Fruit fly (Drosophila melanogaster) Kc167 (cell line): ENCODE measurements around the gene CG9641.

Experiments used
- h ChIP-seq: fragments of >200 bp; optimal IDR thresholded peaks from 3 replicates; lab custom pipeline; 2018; ENCODE audit warnings: missing external identifiers
- insv ChIP-seq: fragments of >200 bp; optimal IDR thresholded peaks from 3 replicates; lab custom pipeline; 2018; ENCODE audit warnings: missing external identifiers
- ttk ChIP-seq: sonication (Bioruptor generic); optimal IDR thresholded peaks from 2 replicates; lab custom pipeline; 2017; ENCODE audit warnings: missing external identifiers

DNA sequence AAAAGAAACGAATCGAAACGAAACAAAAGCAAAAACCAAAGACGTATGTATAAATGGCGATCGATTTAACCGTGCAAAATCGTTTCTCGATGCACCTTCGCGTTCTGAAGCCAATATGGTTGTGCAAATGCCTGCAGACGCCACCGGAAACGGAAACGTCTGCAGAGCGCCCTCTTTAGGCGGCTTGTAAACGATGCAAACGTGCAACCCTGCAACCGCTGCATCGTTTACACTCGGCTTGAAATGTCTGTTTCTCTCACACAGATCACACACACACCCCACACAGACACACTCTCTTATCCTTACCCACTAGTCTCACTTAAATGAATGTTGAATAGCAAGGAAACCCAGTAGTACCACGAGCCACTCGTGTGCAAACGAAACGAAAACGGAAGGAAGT is 9.7 kb downstream of the CG9641 start:
- TF ChIP-seq insv (no peak), ttk (lab: Kevin White, UChicago) (no peak), h (lab: Kevin White, UChicago) (no peak)
